Worm (Caenorhabditis elegans) whole organism, young adult: ENCODE data around the gene C26E6.12.

ENCODE experiments used
- F22D6.2 ChIP-seq: sonication (generic microtip); optimal IDR thresholded peaks from 2 replicates; lab custom pipeline; 2016; ENCODE audit warnings: mild to moderate bottlenecking, missing genetic modification characterization, missing compliant biosample characterization
- K12H6.12 ChIP-seq: fragments of 200-800 bp; sonication (Bioruptor generic); optimal IDR thresholded peaks from 2 replicates; lab custom pipeline; 2018; ENCODE audit warnings: mild to moderate bottlenecking, missing genetic modification characterization, missing compliant biosample characterization
- T26A5.8 ChIP-seq: sonication (generic microtip); optimal IDR thresholded peaks from 2 replicates; lab custom pipeline; 2016; ENCODE audit warnings: missing genetic modification characterization, missing compliant biosample characterization
- Y56A3A.18 ChIP-seq: fragments of 200-800 bp; sonication (Bioruptor generic); IDR thresholded peaks from 2 replicates; pipeline ENCODE4 v1.3.6; 2022; ENCODE audit warnings: missing genetic modification reagents, missing genetic modification characterization, missing compliant biosample characterization
- Y79H2A.3 ChIP-seq: fragments of 200-800 bp; sonication (Bioruptor generic); conservative IDR thresholded peaks from 2 replicates; pipeline ENCODE4 v1.3.6; 2022; ENCODE audit warnings: missing genetic modification reagents, missing genetic modification characterization, missing compliant biosample characterization
- ets-4 ChIP-seq: fragments of 200-800 bp; sonication (Bioruptor generic); optimal IDR thresholded peaks from 2 replicates; lab custom pipeline; 2018; ENCODE audit warnings: mild to moderate bottlenecking, missing genetic modification characterization, missing compliant biosample characterization
- madf-10 ChIP-seq: sonication (generic microtip); optimal IDR thresholded peaks from 2 replicates; lab custom pipeline; 2016; ENCODE audit warnings: mild to moderate bottlenecking, missing genetic modification characterization, missing compliant biosample characterization
- mel-28 ChIP-seq: sonication (generic microtip); optimal IDR thresholded peaks from 2 replicates; lab custom pipeline; 2016; ENCODE audit warnings: borderline replicate concordance, mild to moderate bottlenecking, missing genetic modification characterization, missing compliant biosample characterization
- nhr-120 ChIP-seq: fragments of 200-800 bp; sonication (Bioruptor generic); IDR thresholded peaks from 2 replicates; pipeline ENCODE4 v1.3.6; 2022; ENCODE audit warnings: missing genetic modification characterization, missing compliant biosample characterization
- snpc-4 ChIP-seq, 5 experiments: fragments of 150-350 bp in 1 of 5; sonication (generic microtip) in 4 of 5; optimal IDR thresholded peaks; 2 replicates each; lab custom pipeline; 2014 to 2018; ENCODE audit warnings: missing genetic modification characterization in 5 of 5, missing biosample characterization in 3 of 5, antibody characterized with exemption in 2 of 5, mild to moderate bottlenecking in 2 of 5, missing compliant biosample characterization in 2 of 5, missing genotype in 2 of 5, moderate library complexity in 2 of 5, missing genetic modification reagents in 1 of 5
- unc-130 ChIP-seq: sonication (generic microtip); optimal IDR thresholded peaks from 2 replicates; lab custom pipeline; 2016; ENCODE audit warnings: missing genetic modification reagents, missing genetic modification characterization, missing compliant biosample characterization
- ztf-26 ChIP-seq: sonication (generic microtip); optimal IDR thresholded peaks from 2 replicates; lab custom pipeline; 2017; ENCODE audit warnings: missing genetic modification characterization, missing compliant biosample characterization
- ztf-3 ChIP-seq: fragments of 200-800 bp; sonication (Bioruptor generic); optimal IDR thresholded peaks from 2 replicates; lab custom pipeline; 2018; ENCODE audit warnings: mild to moderate bottlenecking, missing genetic modification characterization, missing compliant biosample characterization

DNA sequence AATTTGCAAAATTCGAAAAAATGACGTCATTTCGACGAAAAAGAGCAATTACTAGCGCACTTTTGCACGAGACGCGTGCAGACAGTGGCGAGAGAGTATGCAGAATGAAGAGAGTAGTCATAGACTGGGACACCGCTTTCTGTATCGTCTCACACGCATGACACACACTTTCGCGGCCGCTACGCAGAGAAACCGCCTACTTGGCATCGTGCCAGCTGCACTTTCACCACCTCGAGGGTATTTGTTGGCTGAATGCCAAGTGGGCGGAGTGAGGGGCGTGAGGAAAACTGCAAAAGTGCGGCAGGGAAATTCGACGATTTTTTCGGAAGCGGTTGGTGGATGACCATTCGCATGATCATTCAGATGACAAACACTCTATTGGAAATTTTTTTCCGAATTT lies 32.3 kb downstream of the C26E6.12 start:
- TF ChIP-seq F22D6.2 (tag; lab: Kevin White, UChicago) (peak; percentile 93), T26A5.8 (tag; lab: Kevin White, UChicago) (no peak), ztf-3 (peak; percentile 98), ztf-26 (tag; lab: Kevin White, UChicago) (peak; percentile 99), snpc-4 (GFP tag; optimal IDR thresholded peaks at IDR 0.05; lab: Kevin White, UChicago) (peak; percentile 69), snpc-4 (tag; optimal IDR thresholded peaks at IDR 0.05; lab: Kevin White, UChicago) (peak; percentile 77 to 91 (median 82)), ets-4 (GFP tag; lab: Kevin White, UChicago) (peak; percentile 99), madf-10 (tag; lab: Kevin White, UChicago) (peak; percentile 95), Y79H2A.3 (GFP tag; lab: Robert Waterston, UW) (peak; percentile 76), K12H6.12 (tag; lab: Kevin White, UChicago) (peak; percentile 100), mel-28 (tag; lab: Kevin White, UChicago) (peak; percentile 48), unc-130 (GFP tag; lab: Kevin White, UChicago) (peak; percentile 9), Y56A3A.18 (GFP tag; lab: Robert Waterston, UW) (peak; percentile 88), nhr-120 (GFP tag; lab: Robert Waterston, UW) (no peak)
